Worm (Caenorhabditis elegans) whole organism, L1 larva: ENCODE data around the gene acr-12.

Experiments
- aha-1 ChIP-seq: fragments of 150-350 bp; optimal IDR thresholded peaks from 2 replicates; lab custom pipeline; 2014; ENCODE audit warnings: missing biosample characterization, missing genetic modification characterization
- aly-2 ChIP-seq: fragments of 150-350 bp; optimal IDR thresholded peaks from 2 replicates; lab custom pipeline; 2014; ENCODE audit warnings: missing biosample characterization, missing genetic modification characterization
- ama-1 ChIP-seq: fragments of 150-350 bp; optimal IDR thresholded peaks from 2 replicates; lab custom pipeline; 2014
- ceh-82 ChIP-seq, 3 experiments: fragments of 150-350 bp in 1 of 3; sonication (generic microtip) in 2 of 3; optimal IDR thresholded peaks; 2 replicates each; lab custom pipeline; 2014 to 2017; ENCODE audit warnings: missing biosample characterization in 3 of 3, missing genetic modification characterization in 3 of 3
- efl-1 ChIP-seq, 4 experiments: fragments of 150-350 bp; optimal IDR thresholded peaks in 3 of 4; peaks in 1 of 4; 1 replicate in 1 of 4; 2 replicates in 3 of 4; lab custom pipeline; 2014; ENCODE audit warnings: missing biosample characterization in 2 of 4, missing genetic modification characterization in 2 of 4, missing genetic modification reagents in 2 of 4
- egl-13 ChIP-seq: sonication (generic microtip); optimal IDR thresholded peaks from 2 replicates; lab custom pipeline; 2016; ENCODE audit warnings: missing genotype, missing genetic modification reagents, missing genetic modification characterization, missing compliant biosample characterization
- fkh-10 ChIP-seq: sonication (generic microtip); optimal IDR thresholded peaks from 2 replicates; lab custom pipeline; 2017; ENCODE audit warnings: missing biosample characterization, missing genetic modification reagents, missing genetic modification characterization
- hlh-17 ChIP-seq: fragments of 200-800 bp; sonication (Bioruptor generic); optimal IDR thresholded peaks from 2 replicates; lab custom pipeline; 2018; ENCODE audit warnings: missing genetic modification characterization, mild to moderate bottlenecking, missing compliant biosample characterization, moderate library complexity, borderline replicate concordance
- nhr-71 ChIP-seq: sonication (generic microtip); optimal IDR thresholded peaks from 2 replicates; lab custom pipeline; 2016; ENCODE audit warnings: mild to moderate bottlenecking, missing genetic modification characterization, moderate library complexity, missing compliant biosample characterization
- skn-1 ChIP-seq: fragments of 150-350 bp; optimal IDR thresholded peaks from 2 replicates; lab custom pipeline; 2014; ENCODE audit warnings: missing biosample characterization, missing genetic modification characterization
- sox-4 ChIP-seq: sonication (generic microtip); optimal IDR thresholded peaks from 2 replicates; lab custom pipeline; 2016; ENCODE audit warnings: missing genetic modification characterization, missing compliant biosample characterization
- sup-37 ChIP-seq: fragments of 200-800 bp; sonication (Bioruptor generic); optimal IDR thresholded peaks from 2 replicates; lab custom pipeline; 2018; ENCODE audit warnings: mild to moderate bottlenecking, missing genetic modification characterization, missing compliant biosample characterization
- unc-62 ChIP-seq: fragments of 150-350 bp; optimal IDR thresholded peaks from 2 replicates; lab custom pipeline; 2014; ENCODE audit warnings: missing biosample characterization, missing genetic modification reagents, missing genetic modification characterization

ce11 chrX:13530015-13530778 lies 2.5 kb upstream of the acr-12 start:
- TF ChIP-seq ama-1 (no peak), unc-62 (GFP tag; lab: Kevin White, UChicago) (no peak), egl-13 (tag; lab: Kevin White, UChicago) (no peak), aha-1 (tag; lab: Kevin White, UChicago) (no peak), sup-37 (GFP tag; lab: Kevin White, UChicago) (no peak), ceh-82 (tag; optimal IDR thresholded peaks at IDR 0.05; lab: Kevin White, UChicago) (no peak), fkh-10 (GFP tag; lab: Kevin White, UChicago) (no peak), aly-2 (no peak), hlh-17 (GFP tag; lab: Kevin White, UChicago) (no peak), nhr-71 (tag; lab: Kevin White, UChicago) (no peak), efl-1 (optimal IDR thresholded peaks at IDR 0.05; lab: Kevin White, UChicago) (no peak), efl-1 (GFP tag; optimal IDR thresholded peaks at IDR 0.05 in 1 of 2; lab: Kevin White, UChicago) (no peak), sox-4 (tag; lab: Kevin White, UChicago) (no peak), skn-1 (tag; lab: Kevin White, UChicago) (peak; percentile 4)
